Worm (Caenorhabditis elegans) whole organism, L2 larva: ENCODE measurements around the gene F16B4.4.

Experiments
- ama-1 ChIP-seq: fragments of 150-350 bp; optimal IDR thresholded peaks from 2 replicates; lab custom pipeline; 2018; ENCODE audit warnings: inconsistent platforms
- ceh-16 ChIP-seq: fragments of 150-350 bp; optimal IDR thresholded peaks from 2 replicates; lab custom pipeline; 2014; ENCODE audit warnings: missing biosample characterization, missing genetic modification characterization
- ceh-82 ChIP-seq: fragments of 150-350 bp; optimal IDR thresholded peaks from 2 replicates; lab custom pipeline; 2014; ENCODE audit warnings: missing biosample characterization, missing genetic modification characterization
- crh-2 ChIP-seq: sonication (generic microtip); optimal IDR thresholded peaks from 2 replicates; lab custom pipeline; 2017; ENCODE audit warnings: missing biosample characterization, missing genetic modification characterization
- lin-13 ChIP-seq: fragments of 150-350 bp; optimal IDR thresholded peaks from 2 replicates; lab custom pipeline; 2014; ENCODE audit warnings: missing biosample characterization, missing genetic modification reagents, missing genetic modification characterization
- mbf-1 ChIP-seq: sonication (generic microtip); optimal IDR thresholded peaks from 2 replicates; lab custom pipeline; 2017; ENCODE audit warnings: missing biosample characterization, missing genetic modification characterization
- nhr-23 ChIP-seq: fragments of 150-350 bp; optimal IDR thresholded peaks from 2 replicates; lab custom pipeline; 2014; ENCODE audit warnings: missing biosample characterization, missing genetic modification reagents, missing genetic modification characterization
- nhr-237 ChIP-seq: fragments of 150-350 bp; optimal IDR thresholded peaks from 2 replicates; lab custom pipeline; 2014; ENCODE audit warnings: missing biosample characterization, missing genetic modification characterization
- nhr-77 ChIP-seq: fragments of 150-350 bp; optimal IDR thresholded peaks from 2 replicates; lab custom pipeline; 2014; ENCODE audit warnings: missing biosample characterization, missing genetic modification characterization
- zag-1 ChIP-seq: fragments of 150-350 bp; optimal IDR thresholded peaks from 2 replicates; lab custom pipeline; 2014; ENCODE audit warnings: missing biosample characterization, missing genetic modification characterization

DNA sequence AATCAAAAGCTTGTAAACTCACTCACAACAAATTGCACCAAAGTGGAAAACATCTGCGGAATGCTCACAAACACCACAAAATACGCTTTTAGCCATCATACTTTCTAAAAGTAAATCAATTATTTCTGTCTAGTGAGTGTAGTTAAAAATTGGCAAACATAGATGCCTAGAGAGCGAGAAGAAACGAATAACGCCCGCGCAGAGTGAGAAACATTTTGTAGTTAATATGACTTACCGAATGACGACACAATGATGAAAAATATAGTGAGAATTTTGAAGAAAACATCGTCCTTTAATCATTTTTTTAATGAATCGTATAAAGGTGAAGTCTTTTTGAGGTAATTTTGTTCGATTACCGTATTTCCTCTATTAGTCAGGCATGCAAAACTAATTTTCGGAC is 35.5 kb downstream of the F16B4.4 start, which contains the start of gene nhr-238:
- no peak for TF ChIP-seq nhr-23 (tag; lab: Kevin White, UChicago)
- TF ChIP-seq crh-2 (tag; lab: Kevin White, UChicago), result no peak
- no peak for TF ChIP-seq ceh-82
- no peak for TF ChIP-seq mbf-1 (tag; lab: Kevin White, UChicago)
- TF ChIP-seq lin-13 (GFP tag; lab: Kevin White, UChicago), result no peak
- no peak for TF ChIP-seq ceh-16 (tag; lab: Kevin White, UChicago)
- TF ChIP-seq ama-1 (lab: Kevin White, UChicago), result no peak
- TF ChIP-seq nhr-237 (tag; lab: Kevin White, UChicago), result no peak
- no peak for TF ChIP-seq zag-1 (tag; lab: Kevin White, UChicago)
- TF ChIP-seq nhr-77, result peak; percentile 84
